Worm (Caenorhabditis elegans): Measurements from ENCODE around the gene F31D5.1.

- TF ChIP-seq snpc-4 (tag; optimal IDR thresholded peaks at IDR 0.05) = no peak
- no peak for TF ChIP-seq unc-98 (GFP tag; IDR thresholded peaks at IDR 0.05)
- no peak for TF ChIP-seq lin-15B (tag; optimal IDR thresholded peaks at IDR 0.05)
- TF ChIP-seq elt-2 (tag; optimal IDR thresholded peaks at IDR 0.05) = no peak
- no peak for TF ChIP-seq nhr-11 (tag; optimal IDR thresholded peaks at IDR 0.05)
- TF ChIP-seq ama-1 (optimal IDR thresholded peaks at IDR 0.05) = no peak
- no peak for TF ChIP-seq unc-130 (tag; optimal IDR thresholded peaks at IDR 0.05)
These were observed 19.8 kb downstream of the F31D5.1 start for ce11 chrII:4238963-4239362.

Data from whole organism, L1 larva.